Worm (Caenorhabditis elegans): Measurements from ENCODE around the gene F57H12.6.

DNA sequence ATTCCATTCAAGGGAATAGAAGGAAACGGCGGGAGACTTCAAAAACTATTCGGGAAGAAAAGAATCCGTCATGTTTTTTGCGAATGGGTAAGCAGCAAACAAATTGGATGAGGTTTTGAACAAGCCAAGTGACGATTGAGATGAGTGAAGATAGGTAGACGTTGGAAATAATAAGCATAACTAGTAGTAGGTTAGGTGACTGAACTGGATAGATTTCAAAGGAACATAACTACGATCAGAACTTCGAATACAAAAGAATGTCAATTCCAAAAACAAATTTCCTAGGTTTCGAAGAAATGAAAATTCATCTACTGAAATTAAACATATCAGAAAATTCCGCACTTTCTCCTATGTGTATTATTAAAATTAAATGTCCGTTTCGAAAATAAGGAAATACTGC lies 31.4 kb upstream of the F57H12.6 start:
- TF ChIP-seq him-1 (tag; optimal IDR thresholded peaks at IDR 0.05) = no peak
- TF ChIP-seq W03F9.2 (tag; optimal IDR thresholded peaks at IDR 0.05) = no peak
